Worm (Caenorhabditis elegans): Measurements from ENCODE around the gene bre-5.

The bre-5 gene

DNA sequence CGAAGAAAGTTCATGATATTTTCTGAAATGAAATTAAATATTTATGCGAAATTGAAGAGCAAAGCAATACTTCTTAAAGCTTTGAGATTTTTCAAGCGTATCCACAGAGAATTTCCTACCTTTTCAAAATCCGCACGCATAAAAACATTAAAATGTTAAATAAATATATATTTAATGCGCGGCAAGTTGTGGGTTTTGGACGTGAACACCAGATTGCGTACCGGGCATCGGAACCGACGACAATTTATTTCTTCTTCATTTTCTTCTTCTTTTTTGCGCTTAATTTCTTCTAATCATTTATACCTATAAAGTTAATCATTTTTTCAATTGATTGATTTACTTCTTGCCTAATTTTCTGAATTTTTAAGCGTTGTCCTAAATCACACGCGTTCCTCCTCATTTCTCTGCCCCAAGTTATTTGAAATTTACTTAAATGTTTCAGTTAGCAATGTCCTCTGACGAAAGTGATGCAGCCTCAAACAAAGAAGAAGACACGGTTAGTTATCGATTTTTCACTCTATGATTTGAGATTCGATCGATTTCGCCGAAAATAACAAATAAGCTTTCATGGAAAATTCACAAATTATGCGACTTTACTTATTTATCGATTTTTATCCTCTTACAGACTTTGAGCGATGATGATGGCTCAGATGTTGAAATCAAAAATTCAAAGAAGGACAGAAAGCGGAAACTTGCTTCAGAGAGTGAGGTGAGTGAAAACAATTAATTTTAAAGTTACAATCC lies at the start of gene bre-5, which contains the start of gene spt-5:
bre-5 (minus strand) TSS at position 167 of the 744 bp plus-strand sequence.
spt-5 (plus strand) TSS at position 443 of the 744 bp plus-strand sequence.
- TF ChIP-seq mes-2 (tag; optimal IDR thresholded peaks at IDR 0.05; ENCODE audit: poor library complexity, severe bottlenecking), result peak; percentile 65
- no peak for TF ChIP-seq saeg-2 (GFP tag; IDR thresholded peaks at IDR 0.05)
- no peak for TF ChIP-seq fkh-10 (GFP tag; optimal IDR thresholded peaks at IDR 0.05)
- TF ChIP-seq ces-1 (GFP tag; optimal IDR thresholded peaks at IDR 0.05), result no peak
- TF ChIP-seq ceh-28 (tag; optimal IDR thresholded peaks at IDR 0.05), result peak; percentile 59
- TF ChIP-seq hlh-30 (tag; optimal IDR thresholded peaks at IDR 0.05; ENCODE audit: insufficient read depth), result peak; percentile 6
- TF ChIP-seq F10B5.3 (tag; optimal IDR thresholded peaks at IDR 0.05), result no peak
- no peak for TF ChIP-seq F37D6.2 (tag; optimal IDR thresholded peaks at IDR 0.05)
- no peak for TF ChIP-seq zip-2 (tag; optimal IDR thresholded peaks at IDR 0.05)
- no peak for TF ChIP-seq pha-4 (GFP tag; IDR thresholded peaks at IDR 0.05)
- TF ChIP-seq pha-4 (tag; optimal IDR thresholded peaks at IDR 0.05), result no peak
- peak; percentile 29 for TF ChIP-seq dpl-1 (GFP tag; optimal IDR thresholded peaks at IDR 0.05)
- TF ChIP-seq unc-62 (GFP tag; optimal IDR thresholded peaks at IDR 0.05 in 1 of 2), result peak in 1 of 2 experiments; percentile 8
- TF ChIP-seq unc-62 (tag; optimal IDR thresholded peaks at IDR 0.05), result no peak
- TF ChIP-seq lsy-2 (tag; optimal IDR thresholded peaks at IDR 0.05), result peak in 1 of 2 experiments; percentile 56
- TF ChIP-seq F49E8.2 (tag; optimal IDR thresholded peaks at IDR 0.05; ENCODE audit: borderline replicate concordance), result no peak

DNA sequence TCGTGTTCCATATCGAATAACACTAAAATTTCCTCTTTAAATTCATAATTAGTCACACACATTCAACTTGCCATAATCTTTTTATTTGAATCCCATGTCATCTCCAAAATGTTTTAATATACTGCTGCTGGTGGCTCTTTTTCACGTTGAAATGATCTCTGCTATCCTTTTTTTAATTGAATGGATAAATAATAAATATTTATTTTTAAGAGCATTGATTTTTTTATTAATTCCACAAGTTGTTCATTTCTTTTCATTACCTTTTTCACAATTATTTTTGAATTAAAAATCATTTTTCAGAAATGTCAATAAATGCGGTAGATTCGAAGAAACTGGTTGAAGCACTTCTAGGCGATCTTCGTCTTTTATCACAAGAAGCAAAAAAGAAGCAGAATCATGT lies 45.5 kb upstream of the bre-5 start, which contains the start of gene mon-2:
mon-2 (plus strand) TSS at position 301 of the 400 bp plus-strand sequence.
- TF ChIP-seq nhr-48 (tag; optimal IDR thresholded peaks at IDR 0.05), result no peak
- TF ChIP-seq zag-1 (tag; optimal IDR thresholded peaks at IDR 0.05), result no peak
- no peak for TF ChIP-seq arid-1 (GFP tag; conservative IDR thresholded peaks at IDR 0.05)
- TF ChIP-seq aly-2 (tag; optimal IDR thresholded peaks at IDR 0.05), result no peak
- TF ChIP-seq unc-62 (GFP tag; optimal IDR thresholded peaks at IDR 0.05 in 1 of 2), result no peak
- TF ChIP-seq unc-62 (tag; optimal IDR thresholded peaks at IDR 0.05), result no peak
- TF ChIP-seq mxl-2 (GFP tag; conservative IDR thresholded peaks at IDR 0.05), result no peak
- TF ChIP-seq ces-1 (GFP tag; optimal IDR thresholded peaks at IDR 0.05), result no peak
- no peak for TF ChIP-seq jun-1 (tag; optimal IDR thresholded peaks at IDR 0.05)
- no peak for TF ChIP-seq ctbp-1 (GFP tag; IDR thresholded peaks at IDR 0.05)
- no peak for TF ChIP-seq daf-19 (GFP tag; conservative IDR thresholded peaks at IDR 0.05)
- TF ChIP-seq attf-4 (tag; optimal IDR thresholded peaks at IDR 0.05), result no peak
- no peak for TF ChIP-seq hlh-30 (tag; optimal IDR thresholded peaks at IDR 0.05; ENCODE audit: insufficient read depth)
- TF ChIP-seq F37D6.2 (tag; optimal IDR thresholded peaks at IDR 0.05), result no peak
- TF ChIP-seq mes-2 (tag; optimal IDR thresholded peaks at IDR 0.05; ENCODE audit: poor library complexity, severe bottlenecking), result no peak
- no peak for TF ChIP-seq dpl-1 (GFP tag; optimal IDR thresholded peaks at IDR 0.05)

DNA sequence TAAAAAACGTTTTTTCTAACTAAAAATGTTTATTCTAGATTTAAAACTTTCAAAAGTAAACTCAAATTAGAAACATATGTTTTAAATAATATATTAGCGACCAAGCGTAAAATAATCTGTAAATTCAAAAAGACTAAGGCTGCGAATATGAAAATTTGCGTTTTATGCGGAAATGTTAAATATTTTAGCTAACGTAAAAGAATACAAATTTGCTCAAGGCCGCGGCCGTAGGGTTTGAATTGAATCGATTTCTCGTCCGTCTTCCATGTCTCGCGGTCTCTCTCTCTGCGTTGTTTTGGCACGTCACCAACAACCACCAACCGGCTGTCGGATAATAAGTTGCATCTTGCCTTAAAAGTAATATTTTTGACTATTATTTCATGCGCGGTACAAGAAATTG lies 42.8 kb upstream of the bre-5 start, which contains the start of gene F11A10.5:
F11A10.5 (plus strand) TSS at position 301 of the 400 bp plus-strand sequence.
- no peak for TF ChIP-seq hlh-30 (tag; optimal IDR thresholded peaks at IDR 0.05; ENCODE audit: insufficient read depth)
- TF ChIP-seq tag-97 (GFP tag; IDR thresholded peaks at IDR 0.05), result no peak
- TF ChIP-seq nhr-76 (tag; optimal IDR thresholded peaks at IDR 0.05), result no peak
- peak in 1 of 2 experiments; percentile 48 for TF ChIP-seq unc-62 (GFP tag; optimal IDR thresholded peaks at IDR 0.05 in 1 of 2)
- TF ChIP-seq unc-62 (tag; optimal IDR thresholded peaks at IDR 0.05), result no peak
- TF ChIP-seq lir-3 (tag; optimal IDR thresholded peaks at IDR 0.05), result no peak
- no peak for TF ChIP-seq ces-1 (GFP tag; optimal IDR thresholded peaks at IDR 0.05)
- no peak for TF ChIP-seq T26A8.4 (GFP tag; IDR thresholded peaks at IDR 0.05)
- TF ChIP-seq lin-13 (GFP tag; optimal IDR thresholded peaks at IDR 0.05), result no peak
- TF ChIP-seq daf-16 (GFP tag; optimal IDR thresholded peaks at IDR 0.05), result no peak
- TF ChIP-seq daf-16 (tag; optimal IDR thresholded peaks at IDR 0.05), result peak; percentile 24
- no peak for TF ChIP-seq dpl-1 (GFP tag; optimal IDR thresholded peaks at IDR 0.05)
- TF ChIP-seq mes-2 (tag; optimal IDR thresholded peaks at IDR 0.05; ENCODE audit: poor library complexity, severe bottlenecking), result peak; percentile 28
- TF ChIP-seq vab-7 (GFP tag; IDR thresholded peaks at IDR 0.05), result no peak
- TF ChIP-seq dmd-6 (GFP tag; IDR thresholded peaks at IDR 0.05), result no peak
- no peak for TF ChIP-seq D1046.2 (GFP tag; IDR thresholded peaks at IDR 0.05)
- TF ChIP-seq daf-12 (tag; optimal IDR thresholded peaks at IDR 0.05), result no peak
- TF ChIP-seq T20F7.1 (GFP tag; optimal IDR thresholded peaks at IDR 0.05), result no peak
- no peak for TF ChIP-seq pqm-1 (tag; optimal IDR thresholded peaks at IDR 0.05)
- peak; percentile 3 for TF ChIP-seq ceh-28 (tag; optimal IDR thresholded peaks at IDR 0.05)
- TF ChIP-seq hif-1 (tag; optimal IDR thresholded peaks at IDR 0.05), result peak in 1 of 2 experiments; percentile 32
- no peak for TF ChIP-seq php-3 (GFP tag; IDR thresholded peaks at IDR 0.05)
- no peak for TF ChIP-seq zip-2 (tag; optimal IDR thresholded peaks at IDR 0.05)

Measured in whole organism, L4 larva.